Fruit fly (Drosophila melanogaster): ENCODE data around the gene CG15478.
A peak's percentile ranks its signal among the peaks of the same experiment; 100 is the strongest.

The CG15478 gene

dm6 chrX:7706398-7707349 lies 11.1 kb downstream of the CG15478 start (continued):
- TF ChIP-seq hb (GFP tag; IDR thresholded peaks at IDR 0.05; ENCODE audit: partially characterized antibody) (no peak), Fer1 (GFP tag; optimal IDR thresholded peaks at IDR 0.05) (peak; percentile 99), pho (GFP tag; optimal IDR thresholded peaks at IDR 0.05) (peak; percentile 80), gsb (GFP tag; IDR thresholded peaks at IDR 0.05) (peak; percentile 98), HLH4C (GFP tag; IDR thresholded peaks at IDR 0.05; ENCODE audit: partially characterized antibody) (no peak), CG8290 (GFP tag; optimal IDR thresholded peaks at IDR 0.05) (peak; percentile 92), CG8290 (tag; optimal IDR thresholded peaks at IDR 0.05) (peak; percentile 65 to 95), org-1 (GFP tag; optimal IDR thresholded peaks at IDR 0.05) (peak; percentile 96), toy (GFP tag; IDR thresholded peaks at IDR 0.05) (peak; percentile 98), CG43689 (GFP tag; IDR thresholded peaks at IDR 0.05) (peak; percentile 97), crp (GFP tag; optimal IDR thresholded peaks at IDR 0.05) (peak in 1 of 2 experiments; percentile 64), ro (GFP tag; IDR thresholded peaks at IDR 0.05) (peak; percentile 95), Dip3 (GFP tag; optimal IDR thresholded peaks at IDR 0.05) (peak; percentile 82), CG16779 (GFP tag; IDR thresholded peaks at IDR 0.05) (peak; percentile 97), shn (GFP tag; optimal IDR thresholded peaks at IDR 0.05) (peak; percentile 15), Gug (GFP tag; IDR thresholded peaks at IDR 0.05) (peak; percentile 94), fu2 (GFP tag; optimal IDR thresholded peaks at IDR 0.05) (peak; percentile 72), ken (GFP tag; IDR thresholded peaks at IDR 0.05) (peak; percentile 97), Bteb2 (GFP tag; optimal IDR thresholded peaks at IDR 0.05) (peak; percentile 64), CG13624 (GFP tag; optimal IDR thresholded peaks at IDR 0.05) (peak; percentile 48), lilli (GFP tag; optimal IDR thresholded peaks at IDR 0.05) (peak; percentile 90), grn (GFP tag; optimal IDR thresholded peaks at IDR 0.05) (peak; percentile 63), pum (GFP tag; optimal IDR thresholded peaks at IDR 0.05) (peak; percentile 74), bbx (GFP tag; IDR thresholded peaks at IDR 0.05; ENCODE audit: partially characterized antibody) (no peak), CG3065 (GFP tag; optimal IDR thresholded peaks at IDR 0.05) (peak; percentile 94), Dp (GFP tag; optimal IDR thresholded peaks at IDR 0.05) (peak; percentile 21), lov (optimal IDR thresholded peaks at IDR 0.05) (no peak), lov (GFP tag; IDR thresholded peaks at IDR 0.05) (peak; percentile 97), Fer2 (tag; optimal IDR thresholded peaks at IDR 0.05) (peak; percentile 99), Chrac-16 (GFP tag; optimal IDR thresholded peaks at IDR 0.05) (peak; percentile 97), HmgZ (tag; optimal IDR thresholded peaks at IDR 0.05) (peak; percentile 99), CG13296 (GFP tag; optimal IDR thresholded peaks at IDR 0.05) (peak; percentile 99), gro (GFP tag; optimal IDR thresholded peaks at IDR 0.05) (peak; percentile 52), CG5180 (GFP tag; optimal IDR thresholded peaks at IDR 0.05) (peak; percentile 90), fd96Cb (tag; optimal IDR thresholded peaks at IDR 0.05) (peak; percentile 97), CG2129 (GFP tag; IDR thresholded peaks at IDR 0.05; ENCODE audit: partially characterized antibody) (no peak), CG11695 (GFP tag; IDR thresholded peaks at IDR 0.05) (peak; percentile 98), CG8281 (tag; optimal IDR thresholded peaks at IDR 0.05) (peak; percentile 88), NC2α (GFP tag; optimal IDR thresholded peaks at IDR 0.05) (peak; percentile 64), CG7963 (GFP tag; IDR thresholded peaks at IDR 0.05; ENCODE audit: partially characterized antibody) (no peak), Ptx1 (GFP tag; IDR thresholded peaks at IDR 0.05) (peak; percentile 98), CG18764 (GFP tag; optimal IDR thresholded peaks at IDR 0.05) (peak; percentile 90), CG16813 (GFP tag; IDR thresholded peaks at IDR 0.05; ENCODE audit: partially characterized antibody) (no peak), pan (optimal IDR thresholded peaks at IDR 0.05) (no peak), pan (GFP tag; optimal IDR thresholded peaks at IDR 0.05 in 1 of 2, IDR thresholded peaks at IDR 0.05 in 1 of 2) (peak in 1 of 2 experiments; percentile 99), CG6813 (GFP tag; optimal IDR thresholded peaks at IDR 0.05) (peak; percentile 97), CG15479 (GFP tag; optimal IDR thresholded peaks at IDR 0.05) (no peak), NfI (GFP tag; optimal IDR thresholded peaks at IDR 0.05) (peak; percentile 98), CG31365 (tag; optimal IDR thresholded peaks at IDR 0.05) (peak; percentile 89)

Data from whole organism, embryonic.